Worm (Caenorhabditis elegans) whole organism, L3 larva: ENCODE results near the gene F26F2.4.

ENCODE experiments used
- lin-39 ChIP-seq: fragments of 150-350 bp; optimal IDR thresholded peaks from 2 replicates; lab custom pipeline; 2018; ENCODE audit warnings: missing biosample characterization, missing genetic modification reagents, missing genetic modification characterization
- nhr-28 ChIP-seq: fragments of 150-350 bp; optimal IDR thresholded peaks from 2 replicates; lab custom pipeline; 2014; ENCODE audit warnings: missing biosample characterization, missing genetic modification characterization
- pha-4 ChIP-seq: fragments of 150-350 bp; optimal IDR thresholded peaks from 2 replicates; lab custom pipeline; 2014; ENCODE audit warnings: missing biosample characterization, missing genetic modification reagents, missing genetic modification characterization

DNA sequence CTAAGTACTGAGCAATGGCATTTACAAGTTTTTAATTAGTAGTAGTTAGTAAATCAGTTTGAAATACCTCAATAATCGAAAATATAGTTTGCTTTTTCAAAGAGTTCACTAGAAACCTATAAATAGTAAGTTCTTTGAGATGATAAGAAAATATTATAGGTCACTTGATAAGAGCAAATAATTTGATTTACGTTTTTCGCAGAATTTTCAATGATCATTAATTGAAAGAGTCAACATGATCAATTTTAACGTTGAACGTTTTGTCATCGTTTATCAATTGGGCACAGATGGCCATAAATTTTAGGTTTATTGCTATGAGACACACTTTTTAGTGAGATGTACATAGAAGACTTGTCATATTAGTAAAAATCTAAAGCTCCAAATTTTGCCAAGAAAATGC, 23.4 kb upstream of the F26F2.4 start:
- TF ChIP-seq lin-39 (tag; lab: Kevin White, UChicago) (no peak), nhr-28 (tag; lab: Kevin White, UChicago) (no peak), pha-4 (peak; percentile 53)
